Worm (Caenorhabditis elegans) whole organism, L4 larva: Measurements from ENCODE around the gene C03B1.6.

Experiments used
- F10B5.3 ChIP-seq: sonication (generic microtip); optimal IDR thresholded peaks from 2 replicates; lab custom pipeline; 2016; ENCODE audit warnings: mild to moderate bottlenecking, missing genetic modification characterization, missing compliant biosample characterization
- F37D6.2 ChIP-seq: sonication (generic microtip); optimal IDR thresholded peaks from 2 replicates; lab custom pipeline; 2016; ENCODE audit warnings: mild to moderate bottlenecking, missing genetic modification characterization, missing compliant biosample characterization
- F44E2.7 ChIP-seq: fragments of 200-800 bp; sonication (Bioruptor generic); IDR thresholded peaks from 2 replicates; pipeline ENCODE4 v2.1.2; 2022; ENCODE audit warnings: missing genetic modification characterization, missing compliant biosample characterization
- F49E8.2 ChIP-seq: sonication (generic microtip); optimal IDR thresholded peaks from 2 replicates; lab custom pipeline; 2016; ENCODE audit warnings: missing compliant biosample characterization, mild to moderate bottlenecking, missing genetic modification characterization, borderline replicate concordance
- T20F7.1 ChIP-seq: fragments of 200-800 bp; sonication (Bioruptor generic); optimal IDR thresholded peaks from 2 replicates; lab custom pipeline; 2018; ENCODE audit warnings: mild to moderate bottlenecking, missing genetic modification characterization, missing compliant biosample characterization
- T26A8.4 ChIP-seq: fragments of 200-800 bp; sonication (Bioruptor generic); IDR thresholded peaks from 2 replicates; pipeline ENCODE4 v1.3.6; 2022; ENCODE audit warnings: missing genetic modification characterization, missing compliant biosample characterization
- Y5F2A.4 ChIP-seq: fragments of 200-800 bp; sonication (Bioruptor generic); optimal IDR thresholded peaks from 2 replicates; lab custom pipeline; 2018; ENCODE audit warnings: mild to moderate bottlenecking, missing genetic modification characterization, missing compliant biosample characterization
- Y75B8A.6 ChIP-seq: fragments of 200-800 bp; sonication (Bioruptor generic); IDR thresholded peaks from 2 replicates; pipeline ENCODE4 v1.3.6; 2022; ENCODE audit warnings: missing genetic modification reagents, missing genetic modification characterization, missing compliant biosample characterization
- aha-1 ChIP-seq: fragments of 150-350 bp; peaks from one replicate; lab custom pipeline; 2014; ENCODE audit warnings: missing biosample characterization, missing genetic modification characterization
- ama-1 ChIP-seq: fragments of 150-350 bp; optimal IDR thresholded peaks from 2 replicates; lab custom pipeline; 2014; ENCODE audit warnings: inconsistent platforms, mixed read lengths
- attf-4 ChIP-seq: sonication (generic microtip); optimal IDR thresholded peaks from 3 replicates; lab custom pipeline; 2017; ENCODE audit warnings: missing biosample characterization, missing genetic modification characterization
- ceh-20 ChIP-seq: fragments of 200-800 bp; sonication (Bioruptor generic); IDR thresholded peaks from 2 replicates; pipeline ENCODE4 v1.3.6; 2022; ENCODE audit warnings: missing genetic modification reagents, missing genetic modification characterization, missing compliant biosample characterization
- ceh-28 ChIP-seq: fragments of 150-350 bp; optimal IDR thresholded peaks from 2 replicates; lab custom pipeline; 2014; ENCODE audit warnings: missing biosample characterization, missing genetic modification reagents, missing genetic modification characterization
- ceh-44 ChIP-seq: fragments of 200-800 bp; sonication (Bioruptor generic); IDR thresholded peaks from 2 replicates; pipeline ENCODE4 v1.3.6; 2022; ENCODE audit warnings: missing genetic modification reagents, missing genetic modification characterization, missing compliant biosample characterization
- ces-1 ChIP-seq: fragments of 150-350 bp; sonication (generic microtip); optimal IDR thresholded peaks from 4 replicates; lab custom pipeline; 2014; ENCODE audit warnings: missing biosample characterization, missing genetic modification reagents, missing genetic modification characterization
- ctbp-1 ChIP-seq: fragments of 200-800 bp; sonication (Bioruptor generic); IDR thresholded peaks from 2 replicates; pipeline ENCODE4 v1.3.6; 2022; ENCODE audit warnings: missing genetic modification reagents, missing genetic modification characterization, missing compliant biosample characterization
- daf-12 ChIP-seq: fragments of 150-350 bp; optimal IDR thresholded peaks from 2 replicates; lab custom pipeline; 2014; ENCODE audit warnings: missing biosample characterization, missing genetic modification reagents, missing genetic modification characterization
- daf-8 ChIP-seq: fragments of 200-800 bp; sonication (Bioruptor generic); IDR thresholded peaks from 2 replicates; pipeline ENCODE4 v1.3.6; 2022; ENCODE audit warnings: missing genetic modification characterization, missing compliant biosample characterization
- dmd-8 ChIP-seq: fragments of 200-800 bp; sonication (Bioruptor generic); IDR thresholded peaks from 2 replicates; pipeline ENCODE4 v1.3.6; 2022; ENCODE audit warnings: missing genetic modification characterization, missing compliant biosample characterization
- dpl-1 ChIP-seq: fragments of 150-350 bp; optimal IDR thresholded peaks from 2 replicates; lab custom pipeline; 2014; ENCODE audit warnings: missing biosample characterization, missing genetic modification reagents, missing genetic modification characterization
- egl-27 ChIP-seq: sonication (generic microtip); optimal IDR thresholded peaks from 3 replicates; lab custom pipeline; 2017; ENCODE audit warnings: missing biosample characterization, missing genetic modification reagents, missing genetic modification characterization
- fkh-10 ChIP-seq: fragments of 150-350 bp; optimal IDR thresholded peaks from 2 replicates; lab custom pipeline; 2014; ENCODE audit warnings: missing biosample characterization, missing genetic modification reagents, missing genetic modification characterization
- gei-8 ChIP-seq: fragments of 200-800 bp; sonication (Bioruptor generic); optimal IDR thresholded peaks from 2 replicates; lab custom pipeline; 2018; ENCODE audit warnings: mild to moderate bottlenecking, missing genetic modification characterization, missing compliant biosample characterization
- hlh-30 ChIP-seq: sonication (generic microtip); optimal IDR thresholded peaks from 2 replicates; lab custom pipeline; 2017; ENCODE audit warnings: antibody characterized with exemption, mild to moderate bottlenecking, missing genetic modification characterization, missing compliant biosample characterization; ENCODE audit not compliant: insufficient read depth
- hmg-1.1 ChIP-seq: fragments of 200-800 bp; sonication (Bioruptor generic); IDR thresholded peaks from 2 replicates; pipeline ENCODE4 v1.3.6; 2022; ENCODE audit warnings: missing genetic modification reagents, missing genetic modification characterization, missing compliant biosample characterization
- lim-7 ChIP-seq: fragments of 200-800 bp; sonication (Bioruptor generic); IDR thresholded peaks from 2 replicates; pipeline ENCODE4 v1.3.6; 2022; ENCODE audit warnings: missing genetic modification characterization, missing compliant biosample characterization
- lin-13 ChIP-seq: fragments of 150-350 bp; optimal IDR thresholded peaks from 2 replicates; lab custom pipeline; 2014; ENCODE audit warnings: missing biosample characterization, missing genetic modification reagents, missing genetic modification characterization
- lsy-2 ChIP-seq, 2 experiments: fragments of 150-350 bp in 1 of 2; sonication (generic microtip) in 1 of 2; optimal IDR thresholded peaks; 2 replicates each; lab custom pipeline; 2014 to 2017; ENCODE audit warnings: missing biosample characterization in 2 of 2, missing genetic modification characterization in 2 of 2
- madf-9 ChIP-seq: fragments of 200-800 bp; sonication (Bioruptor generic); conservative IDR thresholded peaks from 2 replicates; pipeline ENCODE4 v1.3.6; 2022; ENCODE audit warnings: missing genetic modification reagents, missing genetic modification characterization, missing compliant biosample characterization
- mxl-2 ChIP-seq: fragments of 200-800 bp; sonication (Bioruptor generic); conservative IDR thresholded peaks from 2 replicates; pipeline ENCODE4 v1.3.6; 2022; ENCODE audit warnings: missing genetic modification reagents, missing genetic modification characterization, missing compliant biosample characterization
- nhr-102 ChIP-seq: sonication (generic microtip); optimal IDR thresholded peaks from 2 replicates; lab custom pipeline; 2016; ENCODE audit warnings: mild to moderate bottlenecking, missing genetic modification characterization, moderate library complexity, missing compliant biosample characterization
- nhr-28 ChIP-seq: fragments of 150-350 bp; optimal IDR thresholded peaks from 2 replicates; lab custom pipeline; 2014; ENCODE audit warnings: missing biosample characterization, missing genetic modification characterization
- pha-4 ChIP-seq, 2 experiments: fragments of 150-350 bp in 1 of 2; fragments of 200-800 bp in 1 of 2; sonication (Bioruptor generic) in 1 of 2; IDR thresholded peaks in 1 of 2; optimal IDR thresholded peaks in 1 of 2; 2 replicates each; pipeline versions ENCODE4 v1.3.6 to Lab custom; 2014 to 2022; ENCODE audit warnings: missing genetic modification characterization in 2 of 2, missing genetic modification reagents in 2 of 2, missing biosample characterization in 1 of 2, missing compliant biosample characterization in 1 of 2
- sdz-12 ChIP-seq: fragments of 200-800 bp; sonication (Bioruptor generic); optimal IDR thresholded peaks from 2 replicates; lab custom pipeline; 2018; ENCODE audit warnings: mild to moderate bottlenecking, missing genetic modification characterization, missing compliant biosample characterization
- skn-1 ChIP-seq: fragments of 150-350 bp; optimal IDR thresholded peaks from 2 replicates; lab custom pipeline; 2014; ENCODE audit warnings: missing biosample characterization, missing genetic modification characterization
- snpc-1.2 ChIP-seq: fragments of 200-800 bp; sonication (Bioruptor generic); IDR thresholded peaks from 2 replicates; pipeline ENCODE4 v1.3.6; 2022; ENCODE audit warnings: missing genetic modification reagents, missing genetic modification characterization, missing compliant biosample characterization
- snpc-4 ChIP-seq: fragments of 150-350 bp; optimal IDR thresholded peaks from 2 replicates; lab custom pipeline; 2014; ENCODE audit warnings: missing biosample characterization, missing genetic modification characterization
- tag-97 ChIP-seq: fragments of 200-800 bp; sonication (Bioruptor generic); IDR thresholded peaks from 2 replicates; pipeline ENCODE4 v1.3.6; 2022; ENCODE audit warnings: missing genetic modification characterization, missing compliant biosample characterization
- unc-130 ChIP-seq: sonication (generic microtip); optimal IDR thresholded peaks from 2 replicates; lab custom pipeline; 2016; ENCODE audit warnings: missing genetic modification reagents, missing genetic modification characterization, missing compliant biosample characterization
- unc-39 ChIP-seq: sonication (generic microtip); optimal IDR thresholded peaks from 2 replicates; lab custom pipeline; 2017; ENCODE audit warnings: missing biosample characterization, missing genetic modification characterization
- vab-7 ChIP-seq: fragments of 200-800 bp; sonication (Bioruptor generic); IDR thresholded peaks from 2 replicates; pipeline ENCODE4 v1.3.6; 2022; ENCODE audit warnings: missing genetic modification reagents, missing genetic modification characterization, missing compliant biosample characterization
- zag-1 ChIP-seq: fragments of 150-350 bp; optimal IDR thresholded peaks from 2 replicates; lab custom pipeline; 2014; ENCODE audit warnings: missing biosample characterization, missing genetic modification characterization
- zfp-2 ChIP-seq: sonication (generic microtip); optimal IDR thresholded peaks from 2 replicates; lab custom pipeline; 2016; ENCODE audit warnings: mild to moderate bottlenecking, missing genetic modification characterization, missing compliant biosample characterization
- zfp-3 ChIP-seq: fragments of 200-800 bp; sonication (Bioruptor generic); conservative IDR thresholded peaks from 2 replicates; pipeline ENCODE4 v1.3.6; 2022; ENCODE audit warnings: missing genetic modification reagents, missing genetic modification characterization, missing compliant biosample characterization
- zip-11 ChIP-seq: fragments of 200-800 bp; sonication (Bioruptor generic); IDR thresholded peaks from 2 replicates; pipeline ENCODE4 v1.3.6; 2022; ENCODE audit warnings: missing genetic modification characterization, missing compliant biosample characterization
- zip-2 ChIP-seq: fragments of 150-350 bp; optimal IDR thresholded peaks from 2 replicates; lab custom pipeline; 2014; ENCODE audit warnings: missing biosample characterization, missing genetic modification characterization
- ztf-11 ChIP-seq: fragments of 150-350 bp; optimal IDR thresholded peaks from 2 replicates; lab custom pipeline; 2014; ENCODE audit warnings: missing biosample characterization, missing genetic modification characterization

The C03B1.6 gene

ce11 chrX:6369717-6370116 lies 19.6 kb downstream of the C03B1.6 start, which contains the start of gene C03B1.2:
C03B1.2 (plus strand) TSS chrX:6370017.
- TF ChIP-seq ceh-44 (GFP tag; lab: Robert Waterston, UW) = no peak
- no peak for TF ChIP-seq unc-130 (GFP tag; lab: Kevin White, UChicago)
- no peak for TF ChIP-seq sdz-12
- no peak for TF ChIP-seq T20F7.1 (GFP tag; lab: Kevin White, UChicago)
- no peak for TF ChIP-seq lin-13
- TF ChIP-seq egl-27 (tag; lab: Kevin White, UChicago) = no peak
- TF ChIP-seq vab-7 (GFP tag; lab: Robert Waterston, UW) = no peak
- TF ChIP-seq snpc-1.2 (GFP tag; lab: Robert Waterston, UW) = no peak
- TF ChIP-seq dmd-8 (GFP tag; lab: Robert Waterston, UW) = no peak
- no peak for TF ChIP-seq ctbp-1 (GFP tag; lab: Robert Waterston, UW)
- TF ChIP-seq zfp-2 = no peak
- TF ChIP-seq skn-1 (tag; lab: Kevin White, UChicago) = no peak
- no peak for TF ChIP-seq nhr-102 (tag; lab: Kevin White, UChicago)

DNA sequence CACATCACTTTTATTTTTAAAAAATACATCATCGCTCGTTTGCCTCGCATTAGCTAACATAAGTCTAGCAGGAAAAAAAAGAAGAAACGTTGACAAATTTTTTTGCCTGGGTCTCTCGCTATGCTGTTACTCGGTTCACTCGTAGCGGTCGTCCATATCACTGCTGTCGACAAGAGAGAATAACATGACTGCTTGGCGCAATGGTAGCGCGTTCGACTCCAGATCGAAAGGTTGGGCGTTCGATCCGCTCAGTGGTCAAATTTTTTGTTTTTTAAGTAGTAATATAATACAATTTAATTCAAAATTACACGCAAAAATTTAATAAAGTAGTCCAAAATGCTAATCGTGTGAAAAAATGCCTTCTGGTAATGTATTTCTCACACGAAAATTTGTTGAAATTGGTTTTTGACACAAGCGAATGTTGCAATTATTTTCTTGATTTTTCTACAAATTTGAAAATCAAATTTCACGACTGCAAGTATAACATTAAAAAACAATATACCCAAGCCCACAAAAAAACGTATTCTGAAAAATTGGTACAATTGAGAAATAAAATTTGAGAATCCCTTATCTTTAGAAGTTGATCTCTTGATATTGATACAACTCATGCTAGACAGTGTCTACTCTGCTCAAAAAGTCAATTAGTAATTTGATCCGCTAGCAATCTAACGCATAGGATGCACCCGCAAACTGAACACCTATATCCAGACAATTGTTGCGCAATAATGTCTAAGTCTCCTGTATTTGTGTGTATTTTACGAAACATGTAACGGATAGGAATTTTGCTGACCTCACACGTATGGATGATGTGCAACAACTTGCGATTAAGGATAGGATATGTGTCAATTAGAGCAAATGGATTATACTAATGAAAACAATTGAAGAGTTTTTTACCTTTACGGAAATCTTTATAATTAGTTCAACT lies 21.3 kb downstream of the C03B1.6 start:
- TF ChIP-seq Y75B8A.6 (GFP tag; lab: Robert Waterston, UW) (0 out of 2 replicates have a peak, but pooled peaks have one; percentile 77), mxl-2 (GFP tag; lab: Robert Waterston, UW) (no peak), T20F7.1 (GFP tag; lab: Kevin White, UChicago) (no peak), zip-11 (GFP tag; lab: Robert Waterston, UW) (0 out of 2 replicates have a peak, but pooled peaks have one; percentile 21), madf-9 (GFP tag; lab: Robert Waterston, UW) (peak; percentile 73), zip-2 (tag; lab: Kevin White, UChicago) (peak; percentile 43), zag-1 (tag; lab: Kevin White, UChicago) (no peak), tag-97 (GFP tag; lab: Robert Waterston, UW) (no peak), F49E8.2 (tag; lab: Kevin White, UChicago) (peak; percentile 50), ces-1 (GFP tag; lab: Kevin White, UChicago) (no peak), zfp-3 (GFP tag; lab: Robert Waterston, UW) (peak; percentile 66), ceh-20 (GFP tag; lab: Robert Waterston, UW) (peak; percentile 46; the same call in 1 of the 2 replicates), ctbp-1 (GFP tag; lab: Robert Waterston, UW) (peak; percentile 85), dpl-1 (no peak), T26A8.4 (GFP tag; lab: Robert Waterston, UW) (no peak; the same call in 1 of the 2 replicates), ama-1 (lab: Kevin White, UChicago) (no peak), gei-8 (GFP tag; lab: Kevin White, UChicago) (peak; percentile 66), pha-4 (GFP tag; IDR thresholded peaks at IDR 0.05; lab: Robert Waterston, UW) (peak; percentile 89), pha-4 (tag; optimal IDR thresholded peaks at IDR 0.05; lab: Kevin White, UChicago) (no peak), aha-1 (peak; percentile 92), snpc-1.2 (GFP tag; lab: Robert Waterston, UW) (peak; percentile 83), snpc-4 (tag; lab: Kevin White, UChicago) (no peak), lim-7 (GFP tag; lab: Robert Waterston, UW) (no peak; the same call in 1 of the 2 replicates), hlh-30 (peak; percentile 50), F10B5.3 (tag; lab: Kevin White, UChicago) (no peak), daf-8 (GFP tag; lab: Robert Waterston, UW) (no peak), fkh-10 (no peak), F44E2.7 (GFP tag; lab: Robert Waterston, UW) (no peak), ceh-28 (tag; lab: Kevin White, UChicago) (no peak), F37D6.2 (tag; lab: Kevin White, UChicago) (peak; percentile 40), nhr-28 (peak; percentile 24), unc-39 (tag; lab: Kevin White, UChicago) (no peak), attf-4 (no peak), Y5F2A.4 (GFP tag; lab: Kevin White, UChicago) (peak; percentile 40), lsy-2 (tag; optimal IDR thresholded peaks at IDR 0.05; lab: Kevin White, UChicago) (no peak), daf-12 (tag; lab: Kevin White, UChicago) (no peak), ztf-11 (no peak), zfp-2 (peak; percentile 38), hmg-1.1 (GFP tag; lab: Robert Waterston, UW) (peak; percentile 90)
